Worm (Caenorhabditis elegans) whole organism, young adult: ENCODE results near the gene algn-1.
A peak's percentile ranks its signal among the peaks of the same experiment; 100 is the strongest.

ENCODE experiments used
- B0019.2 ChIP-seq: fragments of 200-800 bp; sonication (Bioruptor generic); conservative IDR thresholded peaks from 2 replicates; pipeline ENCODE4 v1.3.6; 2022; ENCODE audit warnings: missing genetic modification reagents, missing genetic modification characterization, missing compliant biosample characterization
- D2030.7 ChIP-seq: fragments of 200-800 bp; sonication (Bioruptor generic); IDR thresholded peaks from 2 replicates; pipeline ENCODE4 v1.3.6; 2022; ENCODE audit warnings: missing genetic modification reagents, missing genetic modification characterization, missing compliant biosample characterization
- F10E7.11 ChIP-seq: sonication (generic microtip); optimal IDR thresholded peaks from 2 replicates; lab custom pipeline; 2017; ENCODE audit warnings: mild to moderate bottlenecking, missing genetic modification characterization, moderate library complexity, missing compliant biosample characterization
- F37B4.10 ChIP-seq: fragments of 200-800 bp; sonication (Bioruptor generic); IDR thresholded peaks from 2 replicates; pipeline ENCODE4 v1.3.6; 2022; ENCODE audit warnings: missing genetic modification characterization, missing compliant biosample characterization
- F39B2.1 ChIP-seq: fragments of 200-800 bp; sonication (Bioruptor generic); IDR thresholded peaks from 2 replicates; pipeline ENCODE4 v1.3.6; 2022; ENCODE audit warnings: missing genetic modification reagents, missing genetic modification characterization, missing compliant biosample characterization
- F49E8.2 ChIP-seq: sonication (generic microtip); optimal IDR thresholded peaks from 3 replicates; lab custom pipeline; 2017; ENCODE audit warnings: missing genetic modification characterization, mild to moderate bottlenecking, missing compliant biosample characterization, antibody characterized with exemption, moderate library complexity; ENCODE audit not compliant: insufficient read depth
- F52B5.7 ChIP-seq: sonication (generic microtip); optimal IDR thresholded peaks from 2 replicates; lab custom pipeline; 2016; ENCODE audit warnings: mild to moderate bottlenecking, missing genetic modification characterization, missing compliant biosample characterization
- F57C9.4 ChIP-seq: sonication (generic microtip); optimal IDR thresholded peaks from 2 replicates; lab custom pipeline; 2017; ENCODE audit warnings: mild to moderate bottlenecking, missing genetic modification characterization, missing compliant biosample characterization
- T26A5.8 ChIP-seq: sonication (generic microtip); optimal IDR thresholded peaks from 2 replicates; lab custom pipeline; 2016; ENCODE audit warnings: missing genetic modification characterization, missing compliant biosample characterization
- Y56A3A.18 ChIP-seq: fragments of 200-800 bp; sonication (Bioruptor generic); IDR thresholded peaks from 2 replicates; pipeline ENCODE4 v1.3.6; 2022; ENCODE audit warnings: missing genetic modification reagents, missing genetic modification characterization, missing compliant biosample characterization
- Y79H2A.3 ChIP-seq: fragments of 200-800 bp; sonication (Bioruptor generic); conservative IDR thresholded peaks from 2 replicates; pipeline ENCODE4 v1.3.6; 2022; ENCODE audit warnings: missing genetic modification reagents, missing genetic modification characterization, missing compliant biosample characterization
- Y95B8A.8 ChIP-seq: fragments of 200-800 bp; sonication (Bioruptor generic); IDR thresholded peaks from 2 replicates; pipeline ENCODE4 v1.3.6; 2022; ENCODE audit warnings: missing genetic modification reagents, missing genetic modification characterization, missing compliant biosample characterization
- ZK185.1 ChIP-seq: sonication (generic microtip); optimal IDR thresholded peaks from 2 replicates; lab custom pipeline; 2016; ENCODE audit warnings: mild to moderate bottlenecking, missing genetic modification characterization, missing compliant biosample characterization; ENCODE audit not compliant: poor library complexity, severe bottlenecking
- ama-1 ChIP-seq, 3 experiments: fragments of 150-350 bp in 1 of 3; sonication (generic microtip) in 2 of 3; optimal IDR thresholded peaks; 2 replicates each; lab custom pipeline; 2014 to 2018; ENCODE audit warnings: missing biosample characterization in 2 of 3, missing genetic modification characterization in 2 of 3, missing genetic modification reagents in 2 of 3
- aptf-2 ChIP-seq: fragments of 200-800 bp; sonication (Bioruptor generic); conservative IDR thresholded peaks from 2 replicates; pipeline ENCODE4 v1.3.6; 2022; ENCODE audit warnings: missing genetic modification reagents, missing genetic modification characterization, missing compliant biosample characterization
- aptf-3 ChIP-seq: fragments of 200-800 bp; sonication (Bioruptor generic); IDR thresholded peaks from 2 replicates; pipeline ENCODE4 v1.3.6; 2022; ENCODE audit warnings: missing genetic modification characterization, missing compliant biosample characterization
- attf-3 ChIP-seq: fragments of 200-800 bp; sonication (Bioruptor generic); conservative IDR thresholded peaks from 2 replicates; pipeline ENCODE4 v1.3.6; 2022; ENCODE audit warnings: missing genetic modification reagents, missing genetic modification characterization, missing compliant biosample characterization
- bed-1 ChIP-seq: fragments of 200-800 bp; sonication (Bioruptor generic); IDR thresholded peaks from 2 replicates; pipeline ENCODE4 v1.3.6; 2022; ENCODE audit warnings: missing genetic modification reagents, missing genetic modification characterization, missing compliant biosample characterization
- ccch-3 ChIP-seq: fragments of 200-800 bp; sonication (Bioruptor generic); optimal IDR thresholded peaks from 2 replicates; lab custom pipeline; 2018; ENCODE audit warnings: mild to moderate bottlenecking, missing genetic modification characterization, missing compliant biosample characterization
- ceh-27 ChIP-seq: fragments of 200-800 bp; sonication (Bioruptor generic); optimal IDR thresholded peaks from 2 replicates; lab custom pipeline; 2018; ENCODE audit warnings: mild to moderate bottlenecking, missing genetic modification characterization, moderate library complexity, missing compliant biosample characterization
- ceh-58 ChIP-seq: fragments of 200-800 bp; sonication (Bioruptor generic); IDR thresholded peaks from 2 replicates; pipeline ENCODE4 v1.3.6; 2022; ENCODE audit warnings: missing genetic modification characterization, missing compliant biosample characterization
- ceh-79 ChIP-seq: sonication (generic microtip); optimal IDR thresholded peaks from 2 replicates; lab custom pipeline; 2017; ENCODE audit warnings: mild to moderate bottlenecking, missing genetic modification characterization, missing compliant biosample characterization
- ceh-91 ChIP-seq: fragments of 200-800 bp; sonication (Bioruptor generic); IDR thresholded peaks from 2 replicates; pipeline ENCODE4 v1.3.6; 2022; ENCODE audit warnings: missing genetic modification reagents, missing genetic modification characterization, missing compliant biosample characterization
- dpff-1 ChIP-seq: sonication (generic microtip); optimal IDR thresholded peaks from 2 replicates; lab custom pipeline; 2017; ENCODE audit warnings: mild to moderate bottlenecking, missing genetic modification characterization, missing compliant biosample characterization
- dpl-1 ChIP-seq: fragments of 150-350 bp; optimal IDR thresholded peaks from 2 replicates; lab custom pipeline; 2014; ENCODE audit warnings: missing biosample characterization, missing genetic modification reagents, missing genetic modification characterization
- egl-44 ChIP-seq: fragments of 200-800 bp; sonication (Bioruptor generic); IDR thresholded peaks from 2 replicates; pipeline ENCODE4 v1.3.6; 2022; ENCODE audit warnings: missing genetic modification reagents, missing genetic modification characterization, missing compliant biosample characterization
- egrh-3 ChIP-seq: fragments of 200-800 bp; sonication (Bioruptor generic); IDR thresholded peaks from 2 replicates; pipeline ENCODE4 v1.3.6; 2022; ENCODE audit warnings: missing genetic modification reagents, missing genetic modification characterization, missing compliant biosample characterization
- ekl-4 ChIP-seq: fragments of 200-800 bp; sonication (Bioruptor generic); IDR thresholded peaks from 2 replicates; pipeline ENCODE4 v1.3.6; 2022; ENCODE audit warnings: missing genetic modification reagents, missing genetic modification characterization, missing compliant biosample characterization
- hlh-12 ChIP-seq: sonication (generic microtip); optimal IDR thresholded peaks from 2 replicates; lab custom pipeline; 2016; ENCODE audit warnings: missing genetic modification characterization, missing compliant biosample characterization
- hlh-26 ChIP-seq: fragments of 200-800 bp; sonication (Bioruptor generic); conservative IDR thresholded peaks from 2 replicates; pipeline ENCODE4 v1.3.6; 2022; ENCODE audit warnings: missing genetic modification reagents, missing genetic modification characterization, missing compliant biosample characterization
- hrde-1 ChIP-seq: sonication (generic microtip); optimal IDR thresholded peaks from 2 replicates; lab custom pipeline; 2016; ENCODE audit warnings: missing genetic modification characterization, mild to moderate bottlenecking, missing compliant biosample characterization, moderate library complexity, missing genotype, missing genetic modification reagents, borderline replicate concordance
- hsf-1 ChIP-seq: fragments of 200-800 bp; sonication (Bioruptor generic); IDR thresholded peaks from 2 replicates; pipeline ENCODE4 v1.3.6; 2022; ENCODE audit warnings: missing genetic modification reagents, missing genetic modification characterization, missing compliant biosample characterization
- lin-35 ChIP-seq, 3 experiments: fragments of 150-350 bp in 2 of 3; sonication (generic microtip) in 1 of 3; optimal IDR thresholded peaks; 2 replicates each; lab custom pipeline; 2014 to 2018; ENCODE audit warnings: missing biosample characterization in 3 of 3, missing genetic modification characterization in 3 of 3, missing genetic modification reagents in 3 of 3
- lir-1 ChIP-seq: fragments of 200-800 bp; sonication (Bioruptor generic); conservative IDR thresholded peaks from 2 replicates; pipeline ENCODE4 v1.3.6; 2022; ENCODE audit warnings: missing genetic modification reagents, missing genetic modification characterization, missing compliant biosample characterization
- madf-10 ChIP-seq: sonication (generic microtip); optimal IDR thresholded peaks from 2 replicates; lab custom pipeline; 2016; ENCODE audit warnings: mild to moderate bottlenecking, missing genetic modification characterization, missing compliant biosample characterization
- mcd-1 ChIP-seq: fragments of 200-800 bp; sonication (Bioruptor generic); IDR thresholded peaks from 2 replicates; pipeline ENCODE4 v1.3.6; 2022; ENCODE audit warnings: missing genetic modification reagents, missing genetic modification characterization, missing compliant biosample characterization
- nhr-90 ChIP-seq: sonication (generic microtip); optimal IDR thresholded peaks from 2 replicates; lab custom pipeline; 2016; ENCODE audit warnings: missing genotype, mild to moderate bottlenecking, missing genetic modification characterization, missing compliant biosample characterization
- pbrm-1 ChIP-seq: fragments of 200-800 bp; sonication (Bioruptor generic); IDR thresholded peaks from 2 replicates; pipeline ENCODE4 v1.3.6; 2022; ENCODE audit warnings: missing genetic modification reagents, missing genetic modification characterization, missing compliant biosample characterization
- rcor-1 ChIP-seq: fragments of 200-800 bp; sonication (Bioruptor generic); IDR thresholded peaks from 2 replicates; pipeline ENCODE4 v1.3.6; 2022; ENCODE audit warnings: missing genetic modification reagents, missing genetic modification characterization, missing compliant biosample characterization
- rec-8 ChIP-seq, 2 experiments: sonication (generic microtip); optimal IDR thresholded peaks; 2 replicates each; lab custom pipeline; 2016; ENCODE audit warnings: mild to moderate bottlenecking in 2 of 2, missing genetic modification characterization in 2 of 2, missing genetic modification reagents in 2 of 2, missing genotype in 2 of 2, missing biosample characterization in 1 of 2, missing compliant biosample characterization in 1 of 2, moderate library complexity in 1 of 2
- sdz-38 ChIP-seq: sonication (generic microtip); optimal IDR thresholded peaks from 2 replicates; lab custom pipeline; 2016; ENCODE audit warnings: missing genotype, missing genetic modification characterization, missing compliant biosample characterization
- sea-2 ChIP-seq: fragments of 200-800 bp; sonication (Bioruptor generic); IDR thresholded peaks from 2 replicates; pipeline ENCODE4 v1.3.6; 2022; ENCODE audit warnings: missing genetic modification characterization, missing compliant biosample characterization
- snpc-1.3 ChIP-seq: sonication (generic microtip); optimal IDR thresholded peaks from 2 replicates; lab custom pipeline; 2017; ENCODE audit warnings: missing genetic modification characterization, mild to moderate bottlenecking, missing compliant biosample characterization, antibody characterized with exemption, moderate library complexity, missing genotype, missing genetic modification reagents; ENCODE audit not compliant: insufficient read depth
- tlf-1 ChIP-seq: fragments of 200-800 bp; sonication (Bioruptor generic); optimal IDR thresholded peaks from 2 replicates; lab custom pipeline; 2018; ENCODE audit warnings: mild to moderate bottlenecking, missing genetic modification characterization, missing compliant biosample characterization
- unc-62 ChIP-seq: fragments of 150-350 bp; optimal IDR thresholded peaks from 2 replicates; lab custom pipeline; 2014; ENCODE audit warnings: missing biosample characterization, missing genetic modification reagents, missing genetic modification characterization
- zim-3 ChIP-seq: sonication (generic microtip); optimal IDR thresholded peaks from 2 replicates; lab custom pipeline; 2017; ENCODE audit warnings: mild to moderate bottlenecking, missing genetic modification characterization, moderate library complexity, missing compliant biosample characterization
- ztf-18 ChIP-seq: sonication (generic microtip); optimal IDR thresholded peaks from 2 replicates; lab custom pipeline; 2016; ENCODE audit warnings: missing genotype, mild to moderate bottlenecking, missing genetic modification characterization, missing compliant biosample characterization
- ztf-22 ChIP-seq: fragments of 200-800 bp; sonication (Bioruptor generic); optimal IDR thresholded peaks from 2 replicates; lab custom pipeline; 2018; ENCODE audit warnings: mild to moderate bottlenecking, missing genetic modification characterization, moderate library complexity, missing compliant biosample characterization
- ztf-3 ChIP-seq: fragments of 200-800 bp; sonication (Bioruptor generic); optimal IDR thresholded peaks from 2 replicates; lab custom pipeline; 2018; ENCODE audit warnings: mild to moderate bottlenecking, missing genetic modification characterization, missing compliant biosample characterization

The algn-1 gene

DNA sequence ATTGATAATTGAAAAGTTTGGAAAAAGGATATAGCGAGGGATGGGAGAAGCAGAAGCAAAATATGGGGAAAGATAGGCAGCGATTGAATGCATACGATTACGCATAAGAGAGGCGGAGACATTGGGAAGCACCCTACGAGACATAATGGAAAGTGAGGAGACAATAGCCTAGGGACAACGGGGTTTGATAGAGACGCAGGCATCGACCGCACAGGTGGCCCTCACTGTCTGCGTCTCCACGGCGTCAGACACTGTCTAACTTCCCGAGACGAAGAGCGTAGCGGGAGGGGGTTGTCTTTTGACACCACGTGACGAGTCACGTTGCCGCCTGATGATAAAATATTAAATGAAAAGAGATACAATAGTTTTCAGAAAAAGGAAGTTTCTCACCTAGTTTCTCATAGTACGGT lies 38.9 kb upstream of the algn-1 start (continued):
- no peak for TF ChIP-seq hlh-12
- no peak for TF ChIP-seq F37B4.10
- peak; percentile 80 for TF ChIP-seq pbrm-1 (GFP tag; lab: Robert Waterston, UW)
- peak; percentile 41; the same call in 1 of the 2 replicates for TF ChIP-seq rcor-1 (GFP tag; lab: Robert Waterston, UW)
- no peak for TF ChIP-seq egrh-3 (GFP tag; lab: Robert Waterston, UW)
- no peak for TF ChIP-seq unc-62
- TF ChIP-seq rec-8 (tag; optimal IDR thresholded peaks at IDR 0.05; lab: Kevin White, UChicago), result no peak
- no peak for TF ChIP-seq hsf-1 (GFP tag; lab: Robert Waterston, UW)
- no peak for TF ChIP-seq aptf-3 (GFP tag; lab: Robert Waterston, UW)
- no peak for TF ChIP-seq sea-2 (GFP tag; lab: Robert Waterston, UW)
- peak in 1 of 3 experiments; percentile 23 for TF ChIP-seq lin-35 (GFP tag; optimal IDR thresholded peaks at IDR 0.05; lab: Kevin White, UChicago)
- TF ChIP-seq snpc-1.3 (tag; lab: Kevin White, UChicago), result no peak
- TF ChIP-seq hrde-1 (tag; lab: Kevin White, UChicago), result no peak
- TF ChIP-seq ZK185.1 (tag; lab: Kevin White, UChicago), result peak; percentile 69
- no peak for TF ChIP-seq F49E8.2 (tag; lab: Kevin White, UChicago)
- no peak for TF ChIP-seq F57C9.4
- TF ChIP-seq ceh-58 (GFP tag; lab: Robert Waterston, UW), result no peak
- TF ChIP-seq Y95B8A.8 (GFP tag; lab: Robert Waterston, UW), result peak; percentile 35; the same call in 1 of the 2 replicates
- TF ChIP-seq sdz-38 (tag; lab: Kevin White, UChicago), result no peak
- peak; percentile 92 for TF ChIP-seq ekl-4 (GFP tag; lab: Robert Waterston, UW)
- no peak for TF ChIP-seq dpl-1 (GFP tag; lab: Kevin White, UChicago)
- no peak for TF ChIP-seq ceh-91 (GFP tag; lab: Robert Waterston, UW)
- peak; percentile 56 for TF ChIP-seq ceh-27 (GFP tag; lab: Kevin White, UChicago)
- TF ChIP-seq Y56A3A.18, result peak; percentile 60
- TF ChIP-seq aptf-2 (GFP tag; lab: Robert Waterston, UW), result no peak
- TF ChIP-seq tlf-1 (GFP tag; lab: Kevin White, UChicago), result peak; percentile 84
- no peak for TF ChIP-seq lir-1 (GFP tag; lab: Robert Waterston, UW)
- TF ChIP-seq egl-44 (GFP tag; lab: Robert Waterston, UW), result peak; percentile 91
- no peak for TF ChIP-seq hlh-26 (GFP tag; lab: Robert Waterston, UW)
- TF ChIP-seq ztf-22 (GFP tag; lab: Kevin White, UChicago), result peak; percentile 60
- TF ChIP-seq dpff-1 (tag; lab: Kevin White, UChicago), result no peak
- TF ChIP-seq bed-1 (GFP tag; lab: Robert Waterston, UW), result no peak
- TF ChIP-seq ztf-18, result peak; percentile 38
- TF ChIP-seq ztf-3, result peak; percentile 63
- no peak for TF ChIP-seq ccch-3 (GFP tag; lab: Kevin White, UChicago)
- no peak for TF ChIP-seq B0019.2 (GFP tag; lab: Robert Waterston, UW)
- no peak for TF ChIP-seq Y79H2A.3 (GFP tag; lab: Robert Waterston, UW)
- no peak for TF ChIP-seq zim-3
- TF ChIP-seq attf-3 (GFP tag; lab: Robert Waterston, UW), result no peak
- no peak for TF ChIP-seq nhr-90
- TF ChIP-seq F10E7.11 (tag; lab: Kevin White, UChicago), result no peak
- TF ChIP-seq F39B2.1 (GFP tag; lab: Robert Waterston, UW), result no peak
- peak; percentile 81 for TF ChIP-seq mcd-1 (GFP tag; lab: Robert Waterston, UW)
- TF ChIP-seq D2030.7, result no peak
- TF ChIP-seq F52B5.7 (tag; lab: Kevin White, UChicago), result no peak
- no peak for TF ChIP-seq T26A5.8 (tag; lab: Kevin White, UChicago)
- peak; percentile 60 for TF ChIP-seq madf-10
- no peak for TF ChIP-seq ama-1 (optimal IDR thresholded peaks at IDR 0.05; lab: Kevin White, UChicago)
- no peak for TF ChIP-seq ama-1 (GFP tag; optimal IDR thresholded peaks at IDR 0.05; lab: Kevin White, UChicago)
- TF ChIP-seq ceh-79, result no peak
